Fruit fly (Drosophila melanogaster): ENCODE data around the gene Arp1.

dm6 chr3R:12652736-12653135 is 38.8 kb upstream of the Arp1 start:
- no peak for TF ChIP-seq CG32121 (GFP tag; IDR thresholded peaks at IDR 0.05)
- TF ChIP-seq CG34367 (tag; optimal IDR thresholded peaks at IDR 0.05) = no peak
- no peak for TF ChIP-seq CG15710 (tag; optimal IDR thresholded peaks at IDR 0.05)
- no peak for TF ChIP-seq D1 (tag; optimal IDR thresholded peaks at IDR 0.05)
- TF ChIP-seq CG10348 (GFP tag; IDR thresholded peaks at IDR 0.05) = no peak
- no peak for TF ChIP-seq CG14655 (GFP tag; optimal IDR thresholded peaks at IDR 0.05)
- no peak for TF ChIP-seq CG8159 (tag; optimal IDR thresholded peaks at IDR 0.05)
- no peak for TF ChIP-seq CG13204 (GFP tag; optimal IDR thresholded peaks at IDR 0.05)
- TF ChIP-seq Pif1B (GFP tag; optimal IDR thresholded peaks at IDR 0.05) = no peak

Measured in whole organism, pupa.